Worm (Caenorhabditis elegans) whole organism, L2 larva: ENCODE measurements around the gene C26F1.3.

ENCODE experiments used
- egl-27 ChIP-seq: sonication (generic microtip); optimal IDR thresholded peaks from 3 replicates; lab custom pipeline; 2017; ENCODE audit warnings: missing biosample characterization, missing genetic modification reagents, missing genetic modification characterization
- lsy-2 ChIP-seq, 2 experiments: fragments of 150-350 bp in 1 of 2; sonication (generic microtip) in 1 of 2; optimal IDR thresholded peaks; 2 replicates each; lab custom pipeline; 2014 to 2017; ENCODE audit warnings: missing biosample characterization in 2 of 2, missing genetic modification characterization in 2 of 2
- snpc-4 ChIP-seq: fragments of 150-350 bp; optimal IDR thresholded peaks from 2 replicates; lab custom pipeline; 2014; ENCODE audit warnings: missing biosample characterization, missing genetic modification characterization

ce11 chrV:7745386-7745785 is 31.7 kb upstream of the C26F1.3 start:
- TF ChIP-seq snpc-4 (tag; lab: Kevin White, UChicago) (no peak), egl-27 (tag; lab: Kevin White, UChicago) (no peak), lsy-2 (tag; optimal IDR thresholded peaks at IDR 0.05; lab: Kevin White, UChicago) (no peak)
